Worm (Caenorhabditis elegans): ENCODE results near the gene srh-200.

DNA sequence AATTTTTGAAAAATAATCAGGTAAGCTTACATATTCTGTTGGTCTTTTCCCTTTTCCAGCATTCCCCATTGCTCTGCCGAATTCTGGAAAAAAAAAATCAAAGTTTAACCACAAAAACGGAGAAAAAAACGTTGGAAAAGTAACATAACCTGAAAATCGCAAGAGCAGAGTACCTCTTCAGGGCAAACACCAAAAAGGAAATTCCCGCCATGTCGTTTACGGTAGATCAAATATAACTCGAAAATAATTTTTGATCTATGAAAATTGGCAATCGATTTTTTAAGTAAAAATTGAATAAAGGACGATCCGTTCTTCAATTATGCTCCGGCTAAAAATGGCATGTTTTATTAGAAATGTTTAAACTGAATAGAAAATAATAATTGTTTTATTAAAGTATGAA is 50.1 kb downstream of the srh-200 start, which contains the start of gene C50E3.11:
- TF ChIP-seq ceh-9 (tag; optimal IDR thresholded peaks at IDR 0.05) (no peak), lsy-12 (tag; optimal IDR thresholded peaks at IDR 0.05) (no peak), ZK546.5 (tag; optimal IDR thresholded peaks at IDR 0.05) (no peak), fkh-10 (GFP tag; optimal IDR thresholded peaks at IDR 0.05) (no peak), ama-1 (optimal IDR thresholded peaks at IDR 0.05) (no peak), aly-2 (tag; optimal IDR thresholded peaks at IDR 0.05) (no peak), elt-3 (tag; optimal IDR thresholded peaks at IDR 0.05) (no peak), ztf-11 (tag; optimal IDR thresholded peaks at IDR 0.05) (no peak), ceh-82 (tag; optimal IDR thresholded peaks at IDR 0.05) (no peak), sea-2 (GFP tag; optimal IDR thresholded peaks at IDR 0.05) (no peak), fos-1 (tag; optimal IDR thresholded peaks at IDR 0.05) (no peak)
